Fruit fly (Drosophila melanogaster): Measurements from ENCODE around the gene CG33635.

CG33635 gene

DNA sequence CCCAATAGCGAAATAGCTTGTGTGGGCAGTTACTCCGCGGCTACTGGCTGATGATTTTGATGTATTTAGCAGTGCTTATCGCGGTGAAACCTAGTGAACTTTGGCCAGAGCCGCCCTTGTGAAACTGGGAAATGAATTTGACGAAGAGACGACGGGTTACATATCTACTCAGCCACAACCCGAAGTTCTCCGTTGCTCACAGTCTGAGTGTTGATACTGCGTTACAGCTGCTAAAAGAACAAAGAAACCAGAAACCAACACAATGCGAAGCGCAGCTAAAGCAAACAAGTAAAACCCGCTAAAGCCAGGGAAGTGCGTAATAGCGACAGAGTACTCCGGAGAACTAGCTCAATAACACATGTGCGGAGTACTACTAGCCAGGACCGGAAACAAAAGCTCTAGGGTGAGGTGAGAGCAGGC lies 30.2 kb downstream of the CG33635 start (continued):
- no peak for TF ChIP-seq CG7372 (GFP tag; IDR thresholded peaks at IDR 0.05)
- TF ChIP-seq exex (tag; optimal IDR thresholded peaks at IDR 0.05), result peak; percentile 9
- peak; percentile 15 for TF ChIP-seq CG3281 (GFP tag; optimal IDR thresholded peaks at IDR 0.05)
- TF ChIP-seq Pdp1 (GFP tag; optimal IDR thresholded peaks at IDR 0.05), result peak in 1 of 2 experiments; percentile 15
- TF ChIP-seq CG17385 (GFP tag; optimal IDR thresholded peaks at IDR 0.05), result peak; percentile 21
- TF ChIP-seq CG14014 (GFP tag; IDR thresholded peaks at IDR 0.05), result 0 out of 2 replicates have a peak, but pooled peaks have one; percentile 20
- no peak for TF ChIP-seq Nf-YC (tag; optimal IDR thresholded peaks at IDR 0.05)
- TF ChIP-seq CG15514 (GFP tag; optimal IDR thresholded peaks at IDR 0.05), result peak; percentile 78
- TF ChIP-seq CG13296 (GFP tag; optimal IDR thresholded peaks at IDR 0.05), result peak; percentile 19
- TF ChIP-seq dysf (GFP tag; IDR thresholded peaks at IDR 0.05), result no peak; the same call in 2 of the 3 replicates
- TF ChIP-seq CG12071 (GFP tag; optimal IDR thresholded peaks at IDR 0.05), result peak; percentile 30
- TF ChIP-seq CG2199 (GFP tag; IDR thresholded peaks at IDR 0.05), result 0 out of 3 replicates have a peak, but pooled peaks have one; percentile 54
- TF ChIP-seq CG8290 (GFP tag; optimal IDR thresholded peaks at IDR 0.05), result no peak
- TF ChIP-seq CG8290 (tag; optimal IDR thresholded peaks at IDR 0.05), result peak in 1 of 2 experiments; percentile 25
- TF ChIP-seq eyg (GFP tag; optimal IDR thresholded peaks at IDR 0.05), result peak; percentile 35
- TF ChIP-seq chinmo (GFP tag; IDR thresholded peaks at IDR 0.05; ENCODE audit: partially characterized antibody), result peak; percentile 63; the same call in 2 of the 4 replicates
- 0 out of 2 replicates have a peak, but pooled peaks have one; percentile 18 for TF ChIP-seq CG11696 (GFP tag; IDR thresholded peaks at IDR 0.05)
- TF ChIP-seq CG6854 (GFP tag; optimal IDR thresholded peaks at IDR 0.05), result peak; percentile 7
- peak; percentile 86 for TF ChIP-seq sens (GFP tag)
- no peak for TF ChIP-seq CG8765 (GFP tag; IDR thresholded peaks at IDR 0.05)
- TF ChIP-seq odd (GFP tag; optimal IDR thresholded peaks at IDR 0.05), result peak; percentile 12
- TF ChIP-seq CG10654 (GFP tag; optimal IDR thresholded peaks at IDR 0.05), result no peak
- no peak for TF ChIP-seq NK7.1 (GFP tag; optimal IDR thresholded peaks at IDR 0.05)
- peak; percentile 51 for TF ChIP-seq lab (GFP tag; optimal IDR thresholded peaks at IDR 0.05)
- TF ChIP-seq CG12769 (tag; optimal IDR thresholded peaks at IDR 0.05), result peak; percentile 20
- no peak for TF ChIP-seq fd64A (GFP tag; optimal IDR thresholded peaks at IDR 0.05)
- TF ChIP-seq CG11695 (GFP tag; IDR thresholded peaks at IDR 0.05), result peak; percentile 45; the same call in 1 of the 3 replicates
- TF ChIP-seq CG17568 (GFP tag; optimal IDR thresholded peaks at IDR 0.05), result peak; percentile 31
- TF ChIP-seq Mes4 (GFP tag; optimal IDR thresholded peaks at IDR 0.05), result no peak
- TF ChIP-seq Deaf1 (tag; optimal IDR thresholded peaks at IDR 0.05), result peak; percentile 51
- TF ChIP-seq nom (GFP tag; optimal IDR thresholded peaks at IDR 0.05), result peak; percentile 70
- 0 out of 3 replicates have a peak, but pooled peaks have one; percentile 8 for TF ChIP-seq otp (GFP tag; IDR thresholded peaks at IDR 0.05)
- peak; percentile 49 for TF ChIP-seq Hand (GFP tag; optimal IDR thresholded peaks at IDR 0.05)
- no peak for TF ChIP-seq gce (GFP tag; IDR thresholded peaks at IDR 0.05)
- TF ChIP-seq tio (GFP tag; optimal IDR thresholded peaks at IDR 0.05), result no peak

dm6 chr2L:125364-126252 lies 32.9 kb downstream of the CG33635 start:
- TF ChIP-seq B-H1 (GFP tag; IDR thresholded peaks at IDR 0.05), result no peak
- TF ChIP-seq CG12769 (tag; optimal IDR thresholded peaks at IDR 0.05), result peak; percentile 59
- no peak for TF ChIP-seq cad (GFP tag; optimal IDR thresholded peaks at IDR 0.05)
- peak; percentile 17 for TF ChIP-seq CG18599 (GFP tag; optimal IDR thresholded peaks at IDR 0.05)
- no peak for TF ChIP-seq CG15269 (tag; optimal IDR thresholded peaks at IDR 0.05)
- TF ChIP-seq amos (GFP tag; IDR thresholded peaks at IDR 0.05; ENCODE audit: partially characterized antibody), result no peak
- peak; percentile 84 for TF ChIP-seq CG34376 (GFP tag; optimal IDR thresholded peaks at IDR 0.05)
- TF ChIP-seq Med (GFP tag), result peak; percentile 71
- peak; percentile 24 for TF ChIP-seq cg (GFP tag; optimal IDR thresholded peaks at IDR 0.05)
- TF ChIP-seq ftz-f1 (GFP tag; optimal IDR thresholded peaks at IDR 0.05), result peak; percentile 34
- no peak for TF ChIP-seq oc (tag; optimal IDR thresholded peaks at IDR 0.05)
- TF ChIP-seq CG7987 (GFP tag; optimal IDR thresholded peaks at IDR 0.05), result peak; percentile 10
- peak; percentile 40 for TF ChIP-seq sd (tag; optimal IDR thresholded peaks at IDR 0.05)
- no peak for TF ChIP-seq grau (tag; optimal IDR thresholded peaks at IDR 0.05)
- TF ChIP-seq Adf1 (GFP tag; IDR thresholded peaks at IDR 0.05), result 0 out of 2 replicates have a peak, but pooled peaks have one; percentile 5
- peak; percentile 11 for TF ChIP-seq grn (GFP tag; optimal IDR thresholded peaks at IDR 0.05)
